Worm (Caenorhabditis elegans): ENCODE data around the gene ced-6.

DNA sequence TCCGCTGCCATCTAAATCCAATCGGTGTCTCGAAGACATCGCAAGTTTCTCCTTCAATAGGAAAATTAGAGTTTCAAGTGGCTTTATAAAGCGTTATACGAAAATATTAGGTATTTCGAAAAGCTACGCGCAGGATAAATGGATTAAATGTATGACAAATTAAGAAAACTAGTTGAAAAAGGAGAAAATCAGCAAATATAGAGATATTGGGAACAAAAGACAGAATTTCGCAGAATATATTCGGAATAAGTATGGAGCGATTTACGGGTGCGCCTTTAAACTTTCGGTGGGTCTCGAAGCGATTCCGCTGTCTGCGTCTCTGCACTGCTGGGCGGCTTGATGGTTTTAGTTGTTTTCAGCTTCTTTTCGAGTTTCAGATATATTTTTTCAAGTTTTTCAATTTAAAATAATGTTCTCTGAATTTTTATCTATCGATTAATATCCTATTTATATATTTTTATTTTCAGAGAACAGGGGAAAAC lies 3.9 kb upstream of the ced-6 start, which contains the start of the genes ddx-15 and ucr-1:
- TF ChIP-seq lin-13 (GFP tag; optimal IDR thresholded peaks at IDR 0.05) (peak; percentile 77), egl-27 (tag; optimal IDR thresholded peaks at IDR 0.05) (no peak), nhr-23 (tag; optimal IDR thresholded peaks at IDR 0.05) (no peak), nhr-77 (tag; optimal IDR thresholded peaks at IDR 0.05) (no peak), ztf-4 (tag; optimal IDR thresholded peaks at IDR 0.05) (no peak), sem-4 (tag; optimal IDR thresholded peaks at IDR 0.05) (no peak), ZK546.5 (tag; optimal IDR thresholded peaks at IDR 0.05) (no peak)
